Worm (Caenorhabditis elegans): ENCODE measurements around the gene T07A5.7.

Gene T07A5.7

ce11 chrIII:10347049-10347448, 36.1 kb upstream of the T07A5.7 start, which contains the start of gene tbx-8:
TSS of gene tbx-8 (plus strand) at chrIII:10347349.
- TF ChIP-seq B0310.2 (tag; optimal IDR thresholded peaks at IDR 0.05) (no peak), pes-1 (GFP tag; IDR thresholded peaks at IDR 0.05) (no peak), ceh-36 (tag; optimal IDR thresholded peaks at IDR 0.05) (no peak), hmg-4 (GFP tag; optimal IDR thresholded peaks at IDR 0.05) (no peak), ets-7 (tag; optimal IDR thresholded peaks at IDR 0.05) (no peak), flt-1 (GFP tag; IDR thresholded peaks at IDR 0.05) (no peak), tbx-37 (GFP tag; conservative IDR thresholded peaks at IDR 0.05) (no peak)

- TF ChIP-seq scrt-1 (GFP tag; IDR thresholded peaks at IDR 0.05) (no peak), pes-1 (GFP tag; IDR thresholded peaks at IDR 0.05) (no peak), ama-1 (optimal IDR thresholded peaks at IDR 0.05) (no peak), tbx-37 (GFP tag; conservative IDR thresholded peaks at IDR 0.05) (no peak), ceh-36 (tag; optimal IDR thresholded peaks at IDR 0.05) (no peak), tbx-11 (GFP tag; IDR thresholded peaks at IDR 0.05) (no peak), ets-7 (tag; optimal IDR thresholded peaks at IDR 0.05) (no peak)
Measured at ce11 chrIII:10344762-10345161, 33.8 kb upstream of the T07A5.7 start.

- no peak for TF ChIP-seq flt-1 (GFP tag; IDR thresholded peaks at IDR 0.05)
Measured at ce11 chrIII:10341758-10342157, 30.8 kb upstream of the T07A5.7 start, which contains the start of gene tbx-9. TSS of gene tbx-9 (minus strand) at chrIII:10341858.

ce11 chrIII:10339949-10340348, 29.0 kb upstream of the T07A5.7 start:
- TF ChIP-seq pes-1 (GFP tag; IDR thresholded peaks at IDR 0.05) (no peak), ets-7 (tag; optimal IDR thresholded peaks at IDR 0.05) (no peak), hnd-1 (tag; optimal IDR thresholded peaks at IDR 0.05) (no peak), ceh-36 (tag; optimal IDR thresholded peaks at IDR 0.05) (no peak), scrt-1 (GFP tag; IDR thresholded peaks at IDR 0.05) (no peak), tra-4 (tag; optimal IDR thresholded peaks at IDR 0.05) (no peak), flt-1 (GFP tag; IDR thresholded peaks at IDR 0.05) (no peak), B0310.2 (tag; optimal IDR thresholded peaks at IDR 0.05) (no peak), aly-1 (tag; optimal IDR thresholded peaks at IDR 0.05) (no peak), tbx-11 (GFP tag; IDR thresholded peaks at IDR 0.05) (no peak), tbx-37 (GFP tag; conservative IDR thresholded peaks at IDR 0.05) (no peak), ceh-13 (GFP tag; optimal IDR thresholded peaks at IDR 0.05) (no peak), F13C5.2 (tag; optimal IDR thresholded peaks at IDR 0.05) (no peak), hmbx-1 (tag; optimal IDR thresholded peaks at IDR 0.05) (no peak), sea-1 (GFP tag; conservative IDR thresholded peaks at IDR 0.05) (no peak)

ce11 chrIII:10338992-10339852, 28.3 kb upstream of the T07A5.7 start:
- TF ChIP-seq ceh-36 (tag; optimal IDR thresholded peaks at IDR 0.05) (no peak), F13C5.2 (tag; optimal IDR thresholded peaks at IDR 0.05) (no peak), ama-1 (optimal IDR thresholded peaks at IDR 0.05) (no peak), ets-7 (tag; optimal IDR thresholded peaks at IDR 0.05) (no peak), flt-1 (GFP tag; IDR thresholded peaks at IDR 0.05) (no peak), tbx-37 (GFP tag; conservative IDR thresholded peaks at IDR 0.05) (no peak), B0310.2 (tag; optimal IDR thresholded peaks at IDR 0.05) (no peak), hnd-1 (tag; optimal IDR thresholded peaks at IDR 0.05) (no peak), tra-4 (tag; optimal IDR thresholded peaks at IDR 0.05) (no peak), aly-1 (tag; optimal IDR thresholded peaks at IDR 0.05) (no peak), sea-1 (GFP tag; conservative IDR thresholded peaks at IDR 0.05) (no peak), pes-1 (GFP tag; IDR thresholded peaks at IDR 0.05) (no peak)

ce11 chrIII:10337508-10338166, 26.7 kb upstream of the T07A5.7 start, which contains the start of gene ttr-15:
TSS of gene ttr-15 (plus strand) at chrIII:10337847.
- TF ChIP-seq pes-1 (GFP tag; IDR thresholded peaks at IDR 0.05): no peak

- TF ChIP-seq tra-4 (tag; optimal IDR thresholded peaks at IDR 0.05) (no peak), tbx-37 (GFP tag; conservative IDR thresholded peaks at IDR 0.05) (no peak), F13C5.2 (tag; optimal IDR thresholded peaks at IDR 0.05) (no peak), ets-7 (tag; optimal IDR thresholded peaks at IDR 0.05) (no peak), hmg-4 (GFP tag; optimal IDR thresholded peaks at IDR 0.05) (no peak), pes-1 (GFP tag; IDR thresholded peaks at IDR 0.05) (no peak)
Measured at ce11 chrIII:10336109-10336508, 25.2 kb upstream of the T07A5.7 start.

- no peak for TF ChIP-seq scrt-1 (GFP tag; IDR thresholded peaks at IDR 0.05)
- no peak for TF ChIP-seq hmg-4 (GFP tag; optimal IDR thresholded peaks at IDR 0.05)
- TF ChIP-seq ceh-36 (tag; optimal IDR thresholded peaks at IDR 0.05): no peak
- TF ChIP-seq ceh-13 (GFP tag; optimal IDR thresholded peaks at IDR 0.05): no peak
- no peak for TF ChIP-seq hmbx-1 (tag; optimal IDR thresholded peaks at IDR 0.05)
- TF ChIP-seq sea-1 (GFP tag; conservative IDR thresholded peaks at IDR 0.05): no peak
- no peak for TF ChIP-seq hnd-1 (tag; optimal IDR thresholded peaks at IDR 0.05)
Measured at ce11 chrIII:10335086-10335485, 24.2 kb upstream of the T07A5.7 start, which contains the start of gene ced-9. TSS of gene ced-9 (plus strand) at chrIII:10335172.
